Worm (Caenorhabditis elegans) whole organism, L4 larva: Measurements from ENCODE around the gene vps-36.

ENCODE experiments used
- F26F4.8 ChIP-seq: fragments of 200-800 bp; sonication (Bioruptor generic); conservative IDR thresholded peaks from 2 replicates; pipeline ENCODE4 v1.3.6; 2022; ENCODE audit warnings: missing genetic modification characterization, missing compliant biosample characterization
- F37D6.2 ChIP-seq: sonication (generic microtip); optimal IDR thresholded peaks from 2 replicates; lab custom pipeline; 2016; ENCODE audit warnings: mild to moderate bottlenecking, missing genetic modification characterization, missing compliant biosample characterization
- F49E8.2 ChIP-seq: sonication (generic microtip); optimal IDR thresholded peaks from 2 replicates; lab custom pipeline; 2016; ENCODE audit warnings: missing compliant biosample characterization, mild to moderate bottlenecking, missing genetic modification characterization, borderline replicate concordance
- T20F7.1 ChIP-seq: fragments of 200-800 bp; sonication (Bioruptor generic); optimal IDR thresholded peaks from 2 replicates; lab custom pipeline; 2018; ENCODE audit warnings: mild to moderate bottlenecking, missing genetic modification characterization, missing compliant biosample characterization
- T26A8.4 ChIP-seq: fragments of 200-800 bp; sonication (Bioruptor generic); IDR thresholded peaks from 2 replicates; pipeline ENCODE4 v1.3.6; 2022; ENCODE audit warnings: missing genetic modification characterization, missing compliant biosample characterization
- Y48G9A.11 ChIP-seq: fragments of 200-800 bp; sonication (Bioruptor generic); IDR thresholded peaks from 2 replicates; pipeline ENCODE4 v1.3.6; 2022; ENCODE audit warnings: missing genetic modification reagents, missing genetic modification characterization, missing compliant biosample characterization
- Y75B8A.6 ChIP-seq: fragments of 200-800 bp; sonication (Bioruptor generic); IDR thresholded peaks from 2 replicates; pipeline ENCODE4 v1.3.6; 2022; ENCODE audit warnings: missing genetic modification reagents, missing genetic modification characterization, missing compliant biosample characterization
- aha-1 ChIP-seq: fragments of 150-350 bp; peaks from one replicate; lab custom pipeline; 2014; ENCODE audit warnings: missing biosample characterization, missing genetic modification characterization
- ceh-20 ChIP-seq: fragments of 200-800 bp; sonication (Bioruptor generic); IDR thresholded peaks from 2 replicates; pipeline ENCODE4 v1.3.6; 2022; ENCODE audit warnings: missing genetic modification reagents, missing genetic modification characterization, missing compliant biosample characterization
- ceh-28 ChIP-seq: fragments of 150-350 bp; optimal IDR thresholded peaks from 2 replicates; lab custom pipeline; 2014; ENCODE audit warnings: missing biosample characterization, missing genetic modification reagents, missing genetic modification characterization
- ceh-44 ChIP-seq: fragments of 200-800 bp; sonication (Bioruptor generic); IDR thresholded peaks from 2 replicates; pipeline ENCODE4 v1.3.6; 2022; ENCODE audit warnings: missing genetic modification reagents, missing genetic modification characterization, missing compliant biosample characterization
- ceh-62 ChIP-seq: sonication (generic microtip); optimal IDR thresholded peaks from 2 replicates; lab custom pipeline; 2017; ENCODE audit warnings: missing biosample characterization, missing genetic modification characterization
- ceh-82 ChIP-seq: sonication (generic microtip); optimal IDR thresholded peaks from 2 replicates; lab custom pipeline; 2017; ENCODE audit warnings: missing biosample characterization, missing genetic modification characterization
- ctbp-1 ChIP-seq: fragments of 200-800 bp; sonication (Bioruptor generic); IDR thresholded peaks from 2 replicates; pipeline ENCODE4 v1.3.6; 2022; ENCODE audit warnings: missing genetic modification reagents, missing genetic modification characterization, missing compliant biosample characterization
- daf-12 ChIP-seq: fragments of 150-350 bp; optimal IDR thresholded peaks from 2 replicates; lab custom pipeline; 2014; ENCODE audit warnings: missing biosample characterization, missing genetic modification reagents, missing genetic modification characterization
- dmd-6 ChIP-seq: fragments of 200-800 bp; sonication (Bioruptor generic); IDR thresholded peaks from 2 replicates; pipeline ENCODE4 v1.3.6; 2022; ENCODE audit warnings: missing genetic modification reagents, missing genetic modification characterization, missing compliant biosample characterization
- dmd-9 ChIP-seq: fragments of 200-800 bp; sonication (Bioruptor generic); IDR thresholded peaks from 2 replicates; pipeline ENCODE4 v1.3.6; 2022; ENCODE audit warnings: missing genetic modification reagents, missing genetic modification characterization, missing compliant biosample characterization
- egl-43 ChIP-seq: fragments of 200-800 bp; sonication (Bioruptor generic); IDR thresholded peaks from 2 replicates; pipeline ENCODE4 v1.3.6; 2022; ENCODE audit warnings: missing genetic modification reagents, missing genetic modification characterization, missing compliant biosample characterization
- fos-1 ChIP-seq: fragments of 150-350 bp; optimal IDR thresholded peaks from 2 replicates; lab custom pipeline; 2014; ENCODE audit warnings: missing biosample characterization, missing genetic modification characterization
- gei-8 ChIP-seq: fragments of 200-800 bp; sonication (Bioruptor generic); optimal IDR thresholded peaks from 2 replicates; lab custom pipeline; 2018; ENCODE audit warnings: mild to moderate bottlenecking, missing genetic modification characterization, missing compliant biosample characterization
- hif-1 ChIP-seq, 2 experiments: sonication (generic microtip); optimal IDR thresholded peaks; 2 replicates each; lab custom pipeline; 2016 to 2017; ENCODE audit warnings: missing compliant biosample characterization in 2 of 2, missing genetic modification characterization in 2 of 2, missing genetic modification reagents in 2 of 2, missing genotype in 2 of 2, mild to moderate bottlenecking in 1 of 2
- hlh-11 ChIP-seq: fragments of 200-800 bp; sonication (Bioruptor generic); optimal IDR thresholded peaks from 2 replicates; lab custom pipeline; 2018; ENCODE audit warnings: mild to moderate bottlenecking, missing genetic modification characterization, missing compliant biosample characterization
- lin-1 ChIP-seq: fragments of 200-800 bp; sonication (Bioruptor generic); IDR thresholded peaks from 2 replicates; pipeline ENCODE4 v1.3.6; 2022; ENCODE audit warnings: missing genetic modification reagents, missing genetic modification characterization, missing compliant biosample characterization
- lin-29 ChIP-seq: fragments of 200-800 bp; sonication (Bioruptor generic); IDR thresholded peaks from 2 replicates; pipeline ENCODE4 v1.3.6; 2022; ENCODE audit warnings: missing genetic modification reagents, missing genetic modification characterization, missing compliant biosample characterization
- lin-38 ChIP-seq: fragments of 200-800 bp; sonication (Bioruptor generic); IDR thresholded peaks from 2 replicates; pipeline ENCODE4 v1.3.6; 2022; ENCODE audit warnings: missing genetic modification reagents, missing genetic modification characterization, missing compliant biosample characterization
- madf-5 ChIP-seq, 2 experiments: fragments of 200-800 bp; sonication (Bioruptor generic); IDR thresholded peaks; 2 replicates each; pipeline ENCODE4 v1.3.6; 2022; ENCODE audit warnings: missing compliant biosample characterization in 2 of 2, missing genetic modification characterization in 2 of 2
- mdt-29 ChIP-seq: fragments of 200-800 bp; sonication (Bioruptor generic); IDR thresholded peaks from 2 replicates; pipeline ENCODE4 v1.3.6; 2022; ENCODE audit warnings: missing genetic modification reagents, missing genetic modification characterization, missing compliant biosample characterization
- mes-2 ChIP-seq: sonication (generic microtip); optimal IDR thresholded peaks from 2 replicates; lab custom pipeline; 2016; ENCODE audit warnings: missing genotype, mild to moderate bottlenecking, missing genetic modification characterization, missing compliant biosample characterization; ENCODE audit not compliant: poor library complexity, severe bottlenecking
- nhr-11 ChIP-seq: fragments of 150-350 bp; optimal IDR thresholded peaks from 2 replicates; lab custom pipeline; 2014; ENCODE audit warnings: missing biosample characterization, missing genetic modification characterization
- nhr-111 ChIP-seq: fragments of 200-800 bp; sonication (Bioruptor generic); optimal IDR thresholded peaks from 2 replicates; lab custom pipeline; 2018; ENCODE audit warnings: mild to moderate bottlenecking, missing genetic modification characterization, missing compliant biosample characterization
- nhr-42 ChIP-seq: fragments of 200-800 bp; sonication (Bioruptor generic); IDR thresholded peaks from 2 replicates; pipeline ENCODE4 v1.3.6; 2022; ENCODE audit warnings: missing genetic modification characterization, missing compliant biosample characterization
- nhr-48 ChIP-seq: sonication (generic microtip); optimal IDR thresholded peaks from 2 replicates; lab custom pipeline; 2016; ENCODE audit warnings: mild to moderate bottlenecking, missing genetic modification characterization, missing compliant biosample characterization
- nhr-6 ChIP-seq: fragments of 150-350 bp; optimal IDR thresholded peaks from 2 replicates; lab custom pipeline; 2014; ENCODE audit warnings: missing biosample characterization, missing genetic modification characterization
- php-3 ChIP-seq: fragments of 200-800 bp; sonication (Bioruptor generic); IDR thresholded peaks from 2 replicates; pipeline ENCODE4 v1.3.6; 2022; ENCODE audit warnings: missing genetic modification reagents, missing genetic modification characterization, missing compliant biosample characterization
- saeg-2 ChIP-seq: fragments of 200-800 bp; sonication (Bioruptor generic); IDR thresholded peaks from 2 replicates; pipeline ENCODE4 v1.3.6; 2022; ENCODE audit warnings: missing genetic modification reagents, missing genetic modification characterization, missing compliant biosample characterization
- set-16 ChIP-seq: fragments of 200-800 bp; sonication (Bioruptor generic); IDR thresholded peaks from 2 replicates; pipeline ENCODE4 v1.3.6; 2022; ENCODE audit warnings: missing genetic modification reagents, missing genetic modification characterization, missing compliant biosample characterization
- skn-1 ChIP-seq: fragments of 150-350 bp; optimal IDR thresholded peaks from 2 replicates; lab custom pipeline; 2014; ENCODE audit warnings: missing biosample characterization, missing genetic modification characterization
- snpc-1.2 ChIP-seq: fragments of 200-800 bp; sonication (Bioruptor generic); IDR thresholded peaks from 2 replicates; pipeline ENCODE4 v1.3.6; 2022; ENCODE audit warnings: missing genetic modification reagents, missing genetic modification characterization, missing compliant biosample characterization
- tag-97 ChIP-seq: fragments of 200-800 bp; sonication (Bioruptor generic); IDR thresholded peaks from 2 replicates; pipeline ENCODE4 v1.3.6; 2022; ENCODE audit warnings: missing genetic modification characterization, missing compliant biosample characterization
- tra-1 ChIP-seq: fragments of 200-800 bp; sonication (Bioruptor generic); IDR thresholded peaks from 2 replicates; pipeline ENCODE4 v1.3.6; 2022; ENCODE audit warnings: missing genetic modification reagents, missing genetic modification characterization, missing compliant biosample characterization
- unc-39 ChIP-seq: sonication (generic microtip); optimal IDR thresholded peaks from 2 replicates; lab custom pipeline; 2017; ENCODE audit warnings: missing biosample characterization, missing genetic modification characterization
- unc-62 ChIP-seq, 3 experiments: fragments of 150-350 bp in 1 of 3; sonication (generic microtip); optimal IDR thresholded peaks in 2 of 3; peaks in 1 of 3; 1 replicate in 1 of 3; 2 replicates in 2 of 3; lab custom pipeline; 2014 to 2017; ENCODE audit warnings: missing biosample characterization in 3 of 3, missing genetic modification characterization in 3 of 3, missing genetic modification reagents in 3 of 3, missing genotype in 1 of 3
- vab-7 ChIP-seq: fragments of 200-800 bp; sonication (Bioruptor generic); IDR thresholded peaks from 2 replicates; pipeline ENCODE4 v1.3.6; 2022; ENCODE audit warnings: missing genetic modification reagents, missing genetic modification characterization, missing compliant biosample characterization
- zfp-3 ChIP-seq: fragments of 200-800 bp; sonication (Bioruptor generic); conservative IDR thresholded peaks from 2 replicates; pipeline ENCODE4 v1.3.6; 2022; ENCODE audit warnings: missing genetic modification reagents, missing genetic modification characterization, missing compliant biosample characterization
- zip-11 ChIP-seq: fragments of 200-800 bp; sonication (Bioruptor generic); IDR thresholded peaks from 2 replicates; pipeline ENCODE4 v1.3.6; 2022; ENCODE audit warnings: missing genetic modification characterization, missing compliant biosample characterization
- zip-2 ChIP-seq: fragments of 150-350 bp; optimal IDR thresholded peaks from 2 replicates; lab custom pipeline; 2014; ENCODE audit warnings: missing biosample characterization, missing genetic modification characterization
- ztf-11 ChIP-seq: fragments of 150-350 bp; optimal IDR thresholded peaks from 2 replicates; lab custom pipeline; 2014; ENCODE audit warnings: missing biosample characterization, missing genetic modification characterization

The vps-36 gene

ce11 chrV:10967594-10968273, 7.3 kb upstream of the vps-36 start:
- TF ChIP-seq ceh-20 (GFP tag; lab: Robert Waterston, UW): 0 out of 2 replicates have a peak, but pooled peaks have one; percentile 14
- peak; percentile 75 for TF ChIP-seq zfp-3 (GFP tag; lab: Robert Waterston, UW)
- 0 out of 2 replicates have a peak, but pooled peaks have one; percentile 58 for TF ChIP-seq mdt-29 (GFP tag; lab: Robert Waterston, UW)
- TF ChIP-seq ceh-62: no peak
- TF ChIP-seq unc-62 (GFP tag; optimal IDR thresholded peaks at IDR 0.05 in 1 of 2; lab: Kevin White, UChicago): peak in 1 of 2 experiments; percentile 86
- TF ChIP-seq unc-62 (tag; optimal IDR thresholded peaks at IDR 0.05; lab: Kevin White, UChicago): no peak
- no peak for TF ChIP-seq vab-7 (GFP tag; lab: Robert Waterston, UW)
- peak; percentile 99 for TF ChIP-seq dmd-6 (GFP tag; lab: Robert Waterston, UW)
- TF ChIP-seq T26A8.4 (GFP tag; lab: Robert Waterston, UW): peak; percentile 15; the same call in 1 of the 2 replicates
- peak; percentile 67 for TF ChIP-seq T20F7.1 (GFP tag; lab: Kevin White, UChicago)
- TF ChIP-seq snpc-1.2 (GFP tag; lab: Robert Waterston, UW): no peak
- TF ChIP-seq php-3 (GFP tag; lab: Robert Waterston, UW): 0 out of 2 replicates have a peak, but pooled peaks have one; percentile 27
- TF ChIP-seq saeg-2 (GFP tag; lab: Robert Waterston, UW): 0 out of 2 replicates have a peak, but pooled peaks have one; percentile 27
- TF ChIP-seq hif-1 (tag; optimal IDR thresholded peaks at IDR 0.05; lab: Kevin White, UChicago): no peak
- peak; percentile 74 for TF ChIP-seq hlh-11 (tag; lab: Kevin White, UChicago)
- no peak for TF ChIP-seq ctbp-1 (GFP tag; lab: Robert Waterston, UW)
- TF ChIP-seq ceh-82 (tag; lab: Kevin White, UChicago): no peak
- no peak for TF ChIP-seq nhr-111 (GFP tag; lab: Kevin White, UChicago)
- TF ChIP-seq skn-1 (tag; lab: Kevin White, UChicago): no peak
- peak; percentile 51 for TF ChIP-seq gei-8
- TF ChIP-seq ceh-44 (GFP tag; lab: Robert Waterston, UW): no peak
- peak; percentile 60 for TF ChIP-seq nhr-48 (tag; lab: Kevin White, UChicago)
- TF ChIP-seq egl-43 (GFP tag; lab: Robert Waterston, UW): no peak
- TF ChIP-seq lin-1 (GFP tag; lab: Robert Waterston, UW): no peak; the same call in 1 of the 2 replicates
- TF ChIP-seq Y75B8A.6 (GFP tag; lab: Robert Waterston, UW): peak; percentile 60; the same call in 1 of the 2 replicates
- TF ChIP-seq zip-2 (tag; lab: Kevin White, UChicago): no peak
- TF ChIP-seq Y48G9A.11: 0 out of 2 replicates have a peak, but pooled peaks have one; percentile 42
- no peak for TF ChIP-seq dmd-9 (GFP tag; lab: Robert Waterston, UW)
- 0 out of 4 replicates have a peak, but pooled peaks of 1 of the 2 experiments have one; percentile 39 for TF ChIP-seq madf-5 (GFP tag; IDR thresholded peaks at IDR 0.05; lab: Robert Waterston, UW)
- no peak for TF ChIP-seq F26F4.8 (GFP tag; lab: Robert Waterston, UW)
- peak; percentile 89 for TF ChIP-seq tra-1
- peak; percentile 32 for TF ChIP-seq F49E8.2 (tag; lab: Kevin White, UChicago)
- no peak for TF ChIP-seq tag-97 (GFP tag; lab: Robert Waterston, UW)

DNA sequence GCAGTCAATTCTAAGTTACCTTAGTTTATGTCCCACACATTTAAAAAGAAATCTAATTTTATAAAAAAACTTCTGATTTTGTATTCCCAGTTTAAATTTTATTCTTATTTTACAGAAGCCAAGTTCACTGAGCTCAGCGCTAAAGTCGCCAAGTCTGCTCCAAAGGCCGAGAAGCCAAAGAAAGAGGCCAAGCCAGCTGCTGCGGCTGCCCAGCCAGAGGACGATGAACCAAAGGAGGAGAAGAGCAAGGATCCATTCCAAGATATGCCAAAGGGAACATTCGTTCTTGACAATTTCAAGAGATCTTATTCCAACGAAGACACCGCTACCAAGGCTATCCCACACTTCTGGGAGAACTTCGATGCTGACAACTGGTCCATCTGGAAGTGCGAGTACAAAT, 6.4 kb upstream of the vps-36 start:
- TF ChIP-seq aha-1 (tag; lab: Kevin White, UChicago): peak; percentile 78
- no peak for TF ChIP-seq nhr-11 (tag; lab: Kevin White, UChicago)
- TF ChIP-seq F26F4.8 (GFP tag; lab: Robert Waterston, UW): no peak
- TF ChIP-seq egl-43 (GFP tag; lab: Robert Waterston, UW): 0 out of 2 replicates have a peak, but pooled peaks have one; percentile 44
- TF ChIP-seq set-16: peak; percentile 54
- TF ChIP-seq snpc-1.2 (GFP tag; lab: Robert Waterston, UW): no peak
- TF ChIP-seq ztf-11 (tag; lab: Kevin White, UChicago): no peak
- TF ChIP-seq lin-38 (GFP tag; lab: Robert Waterston, UW): peak; percentile 44
- no peak for TF ChIP-seq ceh-28
- TF ChIP-seq zip-2 (tag; lab: Kevin White, UChicago): no peak
- no peak for TF ChIP-seq nhr-6 (tag; lab: Kevin White, UChicago)
- TF ChIP-seq T20F7.1 (GFP tag; lab: Kevin White, UChicago): no peak
- TF ChIP-seq lin-29: no peak
- no peak for TF ChIP-seq daf-12
- TF ChIP-seq nhr-42 (GFP tag; lab: Robert Waterston, UW): no peak
- TF ChIP-seq lin-1 (GFP tag; lab: Robert Waterston, UW): no peak
- no peak for TF ChIP-seq zfp-3 (GFP tag; lab: Robert Waterston, UW)
- TF ChIP-seq unc-39 (tag; lab: Kevin White, UChicago): no peak
- no peak for TF ChIP-seq F37D6.2 (tag; lab: Kevin White, UChicago)
- no peak for TF ChIP-seq mes-2 (tag; lab: Kevin White, UChicago)
- no peak for TF ChIP-seq zip-11
- no peak for TF ChIP-seq fos-1 (tag; lab: Kevin White, UChicago)
